Worm (Caenorhabditis elegans) whole organism, young adult: ENCODE data around the gene apa-2.

Experiments
- atf-7 ChIP-seq: sonication (generic microtip); optimal IDR thresholded peaks from 2 replicates; lab custom pipeline; 2017; ENCODE audit warnings: mild to moderate bottlenecking, missing genetic modification characterization, missing compliant biosample characterization
- cebp-2 ChIP-seq: fragments of 200-800 bp; sonication (Bioruptor generic); IDR thresholded peaks from 2 replicates; pipeline ENCODE4 v1.3.6; 2022; ENCODE audit warnings: missing genetic modification characterization, missing compliant biosample characterization
- ceh-79 ChIP-seq: sonication (generic microtip); optimal IDR thresholded peaks from 2 replicates; lab custom pipeline; 2017; ENCODE audit warnings: mild to moderate bottlenecking, missing genetic modification characterization, missing compliant biosample characterization
- egl-18 ChIP-seq: fragments of 200-800 bp; sonication (Bioruptor generic); IDR thresholded peaks from 2 replicates; pipeline ENCODE4 v1.3.6; 2022; ENCODE audit warnings: missing genetic modification reagents, missing genetic modification characterization, missing compliant biosample characterization
- ekl-4 ChIP-seq: fragments of 200-800 bp; sonication (Bioruptor generic); IDR thresholded peaks from 2 replicates; pipeline ENCODE4 v1.3.6; 2022; ENCODE audit warnings: missing genetic modification reagents, missing genetic modification characterization, missing compliant biosample characterization
- nfya-2 ChIP-seq: fragments of 200-800 bp; sonication (Bioruptor generic); IDR thresholded peaks from 2 replicates; pipeline ENCODE4 v1.3.6; 2022; ENCODE audit warnings: missing genetic modification reagents, missing genetic modification characterization, missing compliant biosample characterization
- sdz-38 ChIP-seq: sonication (generic microtip); optimal IDR thresholded peaks from 2 replicates; lab custom pipeline; 2016; ENCODE audit warnings: missing genotype, missing genetic modification characterization, missing compliant biosample characterization
- snpc-4 ChIP-seq, 5 experiments: fragments of 150-350 bp in 1 of 5; sonication (generic microtip) in 4 of 5; optimal IDR thresholded peaks; 2 replicates each; lab custom pipeline; 2014 to 2018; ENCODE audit warnings: missing genetic modification characterization in 5 of 5, missing biosample characterization in 3 of 5, antibody characterized with exemption in 2 of 5, mild to moderate bottlenecking in 2 of 5, missing compliant biosample characterization in 2 of 5, missing genotype in 2 of 5, moderate library complexity in 2 of 5, missing genetic modification reagents in 1 of 5
- sptf-2 ChIP-seq: fragments of 200-800 bp; sonication (Bioruptor generic); optimal IDR thresholded peaks from 2 replicates; lab custom pipeline; 2018; ENCODE audit warnings: mild to moderate bottlenecking, missing genetic modification characterization, missing compliant biosample characterization
- unc-130 ChIP-seq: sonication (generic microtip); optimal IDR thresholded peaks from 2 replicates; lab custom pipeline; 2016; ENCODE audit warnings: missing genetic modification reagents, missing genetic modification characterization, missing compliant biosample characterization
- unc-62 ChIP-seq: fragments of 150-350 bp; optimal IDR thresholded peaks from 2 replicates; lab custom pipeline; 2014; ENCODE audit warnings: missing biosample characterization, missing genetic modification reagents, missing genetic modification characterization

DNA sequence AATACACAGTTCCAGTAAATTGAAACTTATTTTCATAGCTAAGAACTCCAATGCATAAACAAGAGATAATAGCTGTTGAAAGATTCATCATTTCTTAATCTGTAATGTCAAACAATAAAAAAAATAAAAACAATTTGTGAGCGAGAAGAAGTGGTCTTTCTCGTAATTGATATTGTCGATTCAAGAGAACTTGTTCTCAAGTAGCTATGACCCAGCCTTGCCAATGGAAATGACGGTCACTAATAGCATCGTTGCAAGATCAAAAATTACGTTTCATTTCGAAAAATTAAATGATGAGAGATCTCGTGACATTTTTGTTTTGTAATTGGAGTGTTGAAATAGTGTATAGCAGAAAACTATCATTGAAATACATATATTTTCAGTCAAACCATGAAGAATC is 40.6 kb upstream of the apa-2 start, which contains the start of gene B0416.7:
- TF ChIP-seq sptf-2 (GFP tag; lab: Kevin White, UChicago): no peak
- no peak for TF ChIP-seq unc-130 (GFP tag; lab: Kevin White, UChicago)
- no peak for TF ChIP-seq snpc-4 (GFP tag; optimal IDR thresholded peaks at IDR 0.05; lab: Kevin White, UChicago)
- TF ChIP-seq snpc-4 (tag; optimal IDR thresholded peaks at IDR 0.05; lab: Kevin White, UChicago): no peak
- TF ChIP-seq nfya-2 (GFP tag; lab: Robert Waterston, UW): no peak
- TF ChIP-seq unc-62: no peak
- no peak for TF ChIP-seq ekl-4 (GFP tag; lab: Robert Waterston, UW)
- TF ChIP-seq sdz-38 (tag; lab: Kevin White, UChicago): no peak
- no peak for TF ChIP-seq egl-18
- no peak for TF ChIP-seq atf-7
- TF ChIP-seq cebp-2 (GFP tag; lab: Robert Waterston, UW): no peak
- no peak for TF ChIP-seq ceh-79
